Worm (Caenorhabditis elegans): ENCODE results near the gene idpb-1.

idpb-1 gene

ce11 chrII:5056254-5056653 lies 45.5 kb upstream of the idpb-1 start:
- no peak for TF ChIP-seq ceh-45 (GFP tag; IDR thresholded peaks at IDR 0.05)
- TF ChIP-seq ceh-31 (tag; optimal IDR thresholded peaks at IDR 0.05) = no peak
- TF ChIP-seq K09A11.1 (tag; optimal IDR thresholded peaks at IDR 0.05; ENCODE audit: insufficient read depth) = no peak

DNA sequence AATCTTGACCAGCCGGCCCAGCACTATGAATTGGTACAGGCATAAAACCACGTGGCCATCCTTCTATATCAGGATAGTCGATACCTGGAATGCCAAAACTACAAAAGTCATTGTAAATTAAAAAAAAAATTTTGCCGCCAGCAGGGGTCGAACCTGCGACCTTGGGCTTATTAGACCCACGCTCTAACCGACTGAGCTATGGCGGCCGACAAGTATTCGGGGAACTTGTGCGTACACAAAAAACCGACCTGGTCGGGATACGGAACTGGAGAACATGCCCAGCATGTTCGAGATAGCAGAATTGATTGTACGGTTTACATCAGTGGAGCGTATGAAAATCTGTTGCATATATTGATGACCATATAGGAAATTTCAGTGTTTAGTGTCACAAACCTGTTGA lies 44.5 kb upstream of the idpb-1 start:
- TF ChIP-seq dmd-4 (tag; optimal IDR thresholded peaks at IDR 0.05; ENCODE audit: borderline replicate concordance) = no peak
- no peak for TF ChIP-seq pha-4 (tag; optimal IDR thresholded peaks at IDR 0.05)
- no peak for TF ChIP-seq ceh-34 (tag; optimal IDR thresholded peaks at IDR 0.05)
- TF ChIP-seq nhr-232 (tag; optimal IDR thresholded peaks at IDR 0.05) = peak; percentile 35
- no peak for TF ChIP-seq K09A11.1 (tag; optimal IDR thresholded peaks at IDR 0.05; ENCODE audit: insufficient read depth)
- no peak for TF ChIP-seq C38D4.7 (GFP tag; optimal IDR thresholded peaks at IDR 0.05)
- TF ChIP-seq unc-3 (GFP tag; conservative IDR thresholded peaks at IDR 0.05) = no peak
- TF ChIP-seq unc-3 (tag; optimal IDR thresholded peaks at IDR 0.05) = no peak
- no peak for TF ChIP-seq fkh-6 (tag; optimal IDR thresholded peaks at IDR 0.05)
- peak; percentile 9 for TF ChIP-seq sox-4 (tag; optimal IDR thresholded peaks at IDR 0.05)
- no peak for TF ChIP-seq F13H6.1 (tag; optimal IDR thresholded peaks at IDR 0.05)
- TF ChIP-seq unc-42 (tag; optimal IDR thresholded peaks at IDR 0.05) = no peak
- no peak for TF ChIP-seq ceh-9 (tag; optimal IDR thresholded peaks at IDR 0.05)
- no peak for TF ChIP-seq ceh-48 (tag; optimal IDR thresholded peaks at IDR 0.05)
- peak; percentile 44 for TF ChIP-seq ztf-16 (tag; optimal IDR thresholded peaks at IDR 0.05)
- TF ChIP-seq ceh-24 (tag; optimal IDR thresholded peaks at IDR 0.05) = no peak
- no peak for TF ChIP-seq pat-9 (tag; optimal IDR thresholded peaks at IDR 0.05)
- no peak for TF ChIP-seq ceh-6 (GFP tag; optimal IDR thresholded peaks at IDR 0.05)
- TF ChIP-seq ceh-19 (GFP tag; optimal IDR thresholded peaks at IDR 0.05) = no peak
- TF ChIP-seq ahr-1 (tag; optimal IDR thresholded peaks at IDR 0.05) = no peak
- TF ChIP-seq sox-2 (GFP tag; IDR thresholded peaks at IDR 0.05) = no peak
- no peak for TF ChIP-seq ceh-14 (tag; optimal IDR thresholded peaks at IDR 0.05)
- peak; percentile 3 for TF ChIP-seq fax-1 (tag; optimal IDR thresholded peaks at IDR 0.05)
- TF ChIP-seq nhr-11 (tag; optimal IDR thresholded peaks at IDR 0.05) = no peak
- TF ChIP-seq tbx-7 (tag; optimal IDR thresholded peaks at IDR 0.05) = no peak
- TF ChIP-seq unc-55 (GFP tag; optimal IDR thresholded peaks at IDR 0.05) = no peak
- TF ChIP-seq npax-4 (tag; optimal IDR thresholded peaks at IDR 0.05) = no peak
- no peak for TF ChIP-seq unc-86 (tag; optimal IDR thresholded peaks at IDR 0.05)
- TF ChIP-seq K02D7.2 (tag; optimal IDR thresholded peaks at IDR 0.05) = no peak
- no peak for TF ChIP-seq hlh-8 (tag; optimal IDR thresholded peaks at IDR 0.05)
- no peak for TF ChIP-seq nfya-1 (tag; optimal IDR thresholded peaks at IDR 0.05)
- TF ChIP-seq ttx-3 (tag; optimal IDR thresholded peaks at IDR 0.05) = peak; percentile 12
- TF ChIP-seq elt-2 (tag; optimal IDR thresholded peaks at IDR 0.05) = peak; percentile 96
- no peak for TF ChIP-seq lin-11 (tag; optimal IDR thresholded peaks at IDR 0.05)
- TF ChIP-seq fkh-10 (GFP tag; optimal IDR thresholded peaks at IDR 0.05) = no peak
- TF ChIP-seq ceh-31 (tag; optimal IDR thresholded peaks at IDR 0.05) = no peak
- TF ChIP-seq mec-3 (tag; optimal IDR thresholded peaks at IDR 0.05; ENCODE audit: borderline replicate concordance) = no peak
- no peak for TF ChIP-seq C08G9.2 (tag; optimal IDR thresholded peaks at IDR 0.05)
- TF ChIP-seq ref-2 (tag; optimal IDR thresholded peaks at IDR 0.05) = no peak
- TF ChIP-seq che-1 (tag; optimal IDR thresholded peaks at IDR 0.05) = peak; percentile 46
- no peak for TF ChIP-seq pros-1 (tag; optimal IDR thresholded peaks at IDR 0.05)
- TF ChIP-seq dve-1 (tag; optimal IDR thresholded peaks at IDR 0.05) = no peak
- TF ChIP-seq hlh-6 (tag; optimal IDR thresholded peaks at IDR 0.05) = peak; percentile 33
- no peak for TF ChIP-seq madf-2 (tag; optimal IDR thresholded peaks at IDR 0.05)
- TF ChIP-seq lim-6 (tag; optimal IDR thresholded peaks at IDR 0.05) = no peak
- no peak for TF ChIP-seq Y22D7AL.16 (tag; optimal IDR thresholded peaks at IDR 0.05)
- TF ChIP-seq hlh-30 (tag; optimal IDR thresholded peaks at IDR 0.05; ENCODE audit: insufficient read depth) = no peak
